Fruit fly (Drosophila melanogaster) whole organism, wandering third instar larva: Measurements from ENCODE around the gene PH4alphaEFB.

Source experiments
- Abd-B ChIP-seq: fragments of >200 bp; optimal IDR thresholded peaks from 2 replicates; lab custom pipeline; 2017; ENCODE audit warnings: missing biosample characterization, missing genetic modification characterization
- CG32264 ChIP-seq: fragments of 200-800 bp; sonication (Bioruptor generic); optimal IDR thresholded peaks from 2 replicates; lab custom pipeline; 2016; ENCODE audit warnings: missing biosample characterization, missing genetic modification characterization
- CG9705 ChIP-seq: fragments of 200-800 bp; sonication (Bioruptor generic); optimal IDR thresholded peaks from 2 replicates; lab custom pipeline; 2018; ENCODE audit warnings: missing biosample characterization, mild to moderate bottlenecking, missing genetic modification characterization
- CrebA ChIP-seq: fragments of 200-800 bp; sonication (Bioruptor generic); optimal IDR thresholded peaks from 2 replicates; lab custom pipeline; 2016; ENCODE audit warnings: missing biosample characterization, mild to moderate bottlenecking, missing genetic modification characterization, borderline replicate concordance
- Dfd ChIP-seq: fragments of >200 bp; optimal IDR thresholded peaks from 2 replicates; lab custom pipeline; 2017; ENCODE audit warnings: missing biosample characterization, missing genetic modification characterization
- Dif ChIP-seq: fragments of 200-275, 200-300 bp; sonication (Bioruptor generic); optimal IDR thresholded peaks from 2 replicates; lab custom pipeline; 2018; ENCODE audit warnings: missing biosample characterization, missing genetic modification characterization; ENCODE audit not compliant: partially characterized antibody
- GATAd ChIP-seq: sonication (Bioruptor generic); optimal IDR thresholded peaks from 2 replicates; lab custom pipeline; 2016; ENCODE audit warnings: missing biosample characterization, missing genetic modification characterization
- HLH106 ChIP-seq: fragments of 200-800 bp; optimal IDR thresholded peaks from 3 replicates; lab custom pipeline; 2019; ENCODE audit warnings: missing biosample characterization, mild to moderate bottlenecking, missing genetic modification characterization, moderate library complexity
- Hnf4 ChIP-seq: fragments of 200-800 bp; sonication (Bioruptor generic); optimal IDR thresholded peaks from 2 replicates; lab custom pipeline; 2016; ENCODE audit warnings: missing biosample characterization, mild to moderate bottlenecking, missing genetic modification characterization
- Hr78 ChIP-seq: fragments of >200 bp; optimal IDR thresholded peaks from 2 replicates; lab custom pipeline; 2017; ENCODE audit warnings: missing biosample characterization, missing genetic modification characterization
- Hr83 ChIP-seq: fragments of 200-300 bp; sonication (Bioruptor generic); optimal IDR thresholded peaks from 2 replicates; lab custom pipeline; 2016; ENCODE audit warnings: missing biosample characterization, mild to moderate bottlenecking, missing genetic modification characterization, moderate library complexity; ENCODE audit not compliant: poor library complexity, severe bottlenecking
- Jra ChIP-seq: sonication (Bioruptor generic); optimal IDR thresholded peaks from 2 replicates; lab custom pipeline; 2016; ENCODE audit warnings: missing biosample characterization, missing genetic modification characterization
- Mio ChIP-seq: sonication (Bioruptor generic); optimal IDR thresholded peaks from 2 replicates; lab custom pipeline; 2016; ENCODE audit warnings: missing biosample characterization, missing genetic modification characterization
- Myc ChIP-seq: fragments of >200 bp; optimal IDR thresholded peaks from 2 replicates; lab custom pipeline; 2017
- N ChIP-seq: fragments of >200 bp; optimal IDR thresholded peaks from 2 replicates; lab custom pipeline; 2018; ENCODE audit warnings: missing biosample characterization, missing external identifiers, missing genetic modification characterization
- OdsH ChIP-seq: fragments of 200-800 bp; sonication (Bioruptor generic); optimal IDR thresholded peaks from 2 replicates; lab custom pipeline; 2016; ENCODE audit warnings: missing biosample characterization, mild to moderate bottlenecking, missing genetic modification characterization
- Rel ChIP-seq, 2 experiments: fragments of 200-800 bp; sonication (Bioruptor generic) in 1 of 2; optimal IDR thresholded peaks; 2 replicates in 1 of 2; 3 replicates in 1 of 2; lab custom pipeline; 2016 to 2019; ENCODE audit warnings: mild to moderate bottlenecking in 2 of 2, missing biosample characterization in 2 of 2, missing genetic modification characterization in 2 of 2, moderate library complexity in 1 of 2
- Sp1 ChIP-seq: fragments of 200-800 bp; sonication (Bioruptor generic); optimal IDR thresholded peaks from 3 replicates; lab custom pipeline; 2019; ENCODE audit warnings: missing biosample characterization, mild to moderate bottlenecking, missing genetic modification characterization, moderate library complexity
- Vsx2 ChIP-seq: fragments of 200-300, 225-300 bp; sonication (Bioruptor generic); optimal IDR thresholded peaks from 2 replicates; lab custom pipeline; 2018; ENCODE audit warnings: missing biosample characterization, missing genetic modification characterization; ENCODE audit not compliant: partially characterized antibody
- br ChIP-seq: fragments of 200-800 bp; sonication (Bioruptor generic); optimal IDR thresholded peaks from 2 replicates; lab custom pipeline; 2016; ENCODE audit warnings: missing biosample characterization, missing genetic modification characterization
- brk ChIP-seq: fragments of 200-800 bp; sonication (Bioruptor generic); optimal IDR thresholded peaks from 2 replicates; lab custom pipeline; 2016; ENCODE audit warnings: missing biosample characterization, mild to moderate bottlenecking, missing genetic modification characterization
- dl ChIP-seq, 2 experiments: fragments of 175-275, 200-275 bp in 1 of 2; fragments of 200-275 bp in 1 of 2; sonication (Bioruptor generic); optimal IDR thresholded peaks; lab custom pipeline; 2018; ENCODE audit warnings: mild to moderate bottlenecking in 2 of 2, missing biosample characterization in 2 of 2, missing genetic modification characterization in 2 of 2, moderate library complexity in 2 of 2; ENCODE audit not compliant: partially characterized antibody in 2 of 2, insufficient read depth in 1 of 2
- dmrt93B ChIP-seq: fragments of 200-800 bp; sonication (Bioruptor generic); optimal IDR thresholded peaks from 2 replicates; lab custom pipeline; 2018; ENCODE audit warnings: missing biosample characterization, mild to moderate bottlenecking, missing genetic modification characterization
- dsf ChIP-seq: sonication (Bioruptor generic); optimal IDR thresholded peaks from 2 replicates; lab custom pipeline; 2016; ENCODE audit warnings: missing biosample characterization, missing genetic modification characterization, borderline replicate concordance
- ey ChIP-seq: fragments of 200-800 bp; sonication (Bioruptor generic); optimal IDR thresholded peaks from 2 replicates; lab custom pipeline; 2016; ENCODE audit warnings: missing biosample characterization, missing genetic modification characterization
- foxo ChIP-seq, 2 experiments: fragments of 200-800 bp; sonication (Bioruptor generic); optimal IDR thresholded peaks; 2 replicates in 1 of 2; 3 replicates in 1 of 2; lab custom pipeline; 2016 to 2017; ENCODE audit warnings: missing biosample characterization in 2 of 2, missing genetic modification characterization in 2 of 2
- fru ChIP-seq: fragments of 200-800 bp; sonication (Bioruptor generic); optimal IDR thresholded peaks from 3 replicates; lab custom pipeline; 2016; ENCODE audit warnings: missing biosample characterization, mild to moderate bottlenecking, missing genetic modification characterization
- h ChIP-seq: fragments of 200-800 bp; sonication (Bioruptor generic); optimal IDR thresholded peaks from 3 replicates; lab custom pipeline; 2016; ENCODE audit warnings: missing biosample characterization, mild to moderate bottlenecking, missing genetic modification characterization
- jim ChIP-seq: fragments of 175-275, 200-325 bp; sonication (Bioruptor generic); optimal IDR thresholded peaks from 2 replicates; lab custom pipeline; 2016; ENCODE audit warnings: missing biosample characterization, mild to moderate bottlenecking, missing genetic modification characterization
- lola ChIP-seq: fragments of >200 bp; optimal IDR thresholded peaks from 2 replicates; lab custom pipeline; 2017; ENCODE audit warnings: missing biosample characterization, missing genetic modification characterization
- pan ChIP-seq: fragments of >200 bp; optimal IDR thresholded peaks from 2 replicates; lab custom pipeline; 2017
- psq ChIP-seq: fragments of 200-800 bp; sonication (Bioruptor generic); optimal IDR thresholded peaks from 3 replicates; lab custom pipeline; 2017; ENCODE audit warnings: missing biosample characterization, mild to moderate bottlenecking, missing genetic modification characterization, moderate library complexity
- rgr ChIP-seq: fragments of 200-800 bp; sonication (Bioruptor generic); optimal IDR thresholded peaks from 3 replicates; lab custom pipeline; 2016; ENCODE audit warnings: missing biosample characterization, mild to moderate bottlenecking, missing genetic modification characterization
- sage ChIP-seq: fragments of 200-800 bp; sonication (Bioruptor generic); optimal IDR thresholded peaks from 2 replicates; lab custom pipeline; 2016; ENCODE audit warnings: missing biosample characterization, mild to moderate bottlenecking, missing genetic modification characterization
- sv ChIP-seq: fragments of 200-800 bp; sonication (Bioruptor generic); optimal IDR thresholded peaks from 3 replicates; lab custom pipeline; 2016; ENCODE audit warnings: missing biosample characterization, missing genetic modification characterization
- tai ChIP-seq: sonication (Bioruptor generic); optimal IDR thresholded peaks from 2 replicates; lab custom pipeline; 2016; ENCODE audit warnings: missing biosample characterization, missing genetic modification characterization
- usp ChIP-seq: fragments of >200 bp; optimal IDR thresholded peaks from 2 replicates; lab custom pipeline; 2017; ENCODE audit warnings: missing biosample characterization, missing genetic modification characterization
- woc ChIP-seq: sonication (Bioruptor generic); optimal IDR thresholded peaks from 2 replicates; lab custom pipeline; 2016; ENCODE audit warnings: missing biosample characterization, mild to moderate bottlenecking, missing genetic modification characterization

PH4alphaEFB gene

DNA sequence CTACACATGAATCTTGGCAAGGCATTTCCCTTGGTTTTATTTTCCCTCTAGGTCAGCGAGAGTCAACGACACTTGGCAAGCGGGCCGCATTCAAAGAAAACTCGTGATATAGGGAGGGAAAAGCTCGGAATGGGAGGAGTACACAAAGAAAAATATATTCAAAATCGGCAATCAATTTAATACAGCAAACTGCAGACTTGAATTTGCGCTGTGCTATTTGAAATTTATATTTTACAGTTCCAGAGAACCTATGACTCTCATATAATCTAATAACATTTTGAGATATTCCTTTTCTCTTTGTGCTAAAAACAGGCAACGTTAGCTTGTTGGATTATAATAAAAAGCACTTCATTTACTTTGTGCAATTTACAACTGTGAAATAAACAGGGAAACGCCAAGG, 63.7 kb downstream of the PH4alphaEFB start:
- TF ChIP-seq Abd-B (GFP tag; lab: Kevin White, UChicago), result no peak
- no peak for TF ChIP-seq ey (GFP tag; lab: Kevin White, UChicago)
- no peak for TF ChIP-seq sv (GFP tag; lab: Kevin White, UChicago)
- TF ChIP-seq CG9705, result no peak
- TF ChIP-seq br (GFP tag; lab: Kevin White, UChicago), result no peak
- TF ChIP-seq Vsx2 (GFP tag; lab: Kevin White, UChicago), result no peak
- TF ChIP-seq dl (GFP tag; optimal IDR thresholded peaks at IDR 0.05; lab: Kevin White, UChicago; ENCODE audit: insufficient read depth in 1 of 2, partially characterized antibody in 2 of 2), result no peak
- no peak for TF ChIP-seq N
- TF ChIP-seq lola, result no peak
- no peak for TF ChIP-seq CrebA (GFP tag; lab: Kevin White, UChicago)
- TF ChIP-seq psq (GFP tag; lab: Kevin White, UChicago), result no peak
- no peak for TF ChIP-seq Dfd (GFP tag; lab: Kevin White, UChicago)
- TF ChIP-seq, all 38 proteins: peak for 0

DNA sequence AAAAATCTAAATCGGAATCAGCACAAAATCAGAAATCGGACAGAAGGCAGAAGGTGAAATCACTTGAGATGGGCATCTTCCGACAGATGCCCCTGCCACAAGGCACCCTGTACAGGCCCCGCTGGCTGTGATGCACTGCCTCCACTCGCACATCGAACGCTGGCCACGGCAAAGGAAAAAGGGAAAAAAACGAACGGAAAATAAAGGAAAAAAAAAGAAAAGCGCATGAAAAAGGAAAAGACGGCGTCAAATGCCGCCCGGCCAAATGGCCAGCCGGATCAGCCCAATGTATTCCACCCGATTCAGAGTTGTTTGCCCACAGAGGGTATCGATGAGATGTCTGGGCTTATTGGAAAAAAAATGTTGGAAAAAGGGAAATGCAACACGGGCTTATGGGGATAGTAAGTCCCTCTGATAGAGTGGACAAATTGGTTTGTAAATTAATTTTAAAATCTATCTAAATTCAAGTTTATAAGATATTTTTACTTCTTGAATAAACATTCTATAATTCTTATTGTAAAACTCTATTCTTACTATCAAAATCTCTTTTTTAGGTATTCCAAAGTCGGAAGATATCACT, 65.4 kb downstream of the PH4alphaEFB start:
- TF ChIP-seq dsf (no peak), Jra (GFP tag; lab: Kevin White, UChicago) (no peak), brk (GFP tag; lab: Kevin White, UChicago) (no peak), Hr83 (GFP tag; lab: Kevin White, UChicago) (no peak), CG9705 (no peak), tai (GFP tag; lab: Kevin White, UChicago) (no peak), h (GFP tag; lab: Kevin White, UChicago) (no peak), Hnf4 (GFP tag; lab: Kevin White, UChicago) (no peak), sage (GFP tag; lab: Kevin White, UChicago) (no peak), Rel (GFP tag; optimal IDR thresholded peaks at IDR 0.05; lab: Kevin White, UChicago) (no peak), Rel (tag; optimal IDR thresholded peaks at IDR 0.05; lab: Kevin White, UChicago) (no peak), dmrt93B (no peak), Myc (lab: Kevin White, UChicago) (no peak), lola (no peak)

DNA sequence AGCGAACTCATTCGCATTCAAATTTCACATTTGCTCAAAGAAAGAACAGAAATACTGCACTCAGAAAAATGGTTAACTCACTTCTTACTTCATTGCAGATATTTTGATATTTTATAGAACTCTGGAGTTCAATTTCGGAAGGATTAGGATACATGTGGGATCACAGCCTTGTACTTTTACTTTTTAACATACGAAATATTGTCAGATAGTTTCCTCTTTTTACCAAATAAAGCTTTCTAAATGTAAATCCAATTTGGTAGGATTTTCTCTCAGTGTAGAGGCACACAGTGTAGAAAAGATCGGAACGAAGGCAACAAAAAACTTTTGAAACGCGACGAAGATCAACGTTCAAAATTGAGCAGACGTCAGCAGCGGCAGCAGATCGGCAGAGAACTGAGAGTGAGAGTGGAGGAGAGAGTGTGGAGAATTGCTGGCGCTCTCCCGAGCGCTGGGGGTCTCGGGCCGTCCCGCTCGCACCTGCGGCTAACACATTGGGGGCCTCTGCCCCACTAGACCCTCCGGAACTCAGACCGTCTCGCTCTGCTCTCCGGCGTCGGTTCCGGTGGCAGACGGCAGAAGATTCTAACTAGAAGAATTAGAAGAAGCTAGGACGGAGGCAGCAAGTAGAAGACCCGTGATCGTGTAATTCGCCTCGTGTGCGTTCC, 66.3 kb downstream of the PH4alphaEFB start, which contains the start of gene tmod:
tmod (plus strand) TSS at position 619 of the 665 bp plus-strand sequence.
- TF ChIP-seq sage (GFP tag; lab: Kevin White, UChicago) (no peak), Hr83 (GFP tag; lab: Kevin White, UChicago) (no peak), Hr78 (GFP tag; lab: Kevin White, UChicago) (no peak), N (no peak), dl (GFP tag; optimal IDR thresholded peaks at IDR 0.05; lab: Kevin White, UChicago; ENCODE audit: insufficient read depth in 1 of 2, partially characterized antibody in 2 of 2) (peak in 1 of 2 experiments; percentile 38), psq (GFP tag; lab: Kevin White, UChicago) (no peak), ey (GFP tag; lab: Kevin White, UChicago) (peak; percentile 24), brk (GFP tag; lab: Kevin White, UChicago) (no peak), CG9705 (no peak), br (GFP tag; lab: Kevin White, UChicago) (peak; percentile 5), Rel (GFP tag; optimal IDR thresholded peaks at IDR 0.05; lab: Kevin White, UChicago) (no peak), Rel (tag; optimal IDR thresholded peaks at IDR 0.05; lab: Kevin White, UChicago) (no peak), dsf (no peak), Dif (GFP tag; lab: Kevin White, UChicago) (peak; percentile 56), foxo (GFP tag; optimal IDR thresholded peaks at IDR 0.05; lab: Kevin White, UChicago) (peak in 1 of 2 experiments; percentile 17), jim (GFP tag; lab: Kevin White, UChicago) (no peak), pan (lab: Kevin White, UChicago) (no peak), h (GFP tag; lab: Kevin White, UChicago) (peak; percentile 55), Mio (GFP tag; lab: Kevin White, UChicago) (no peak), fru (peak; percentile 10), Sp1 (no peak), sv (GFP tag; lab: Kevin White, UChicago) (no peak), Vsx2 (GFP tag; lab: Kevin White, UChicago) (no peak), rgr (GFP tag; lab: Kevin White, UChicago) (no peak), tai (GFP tag; lab: Kevin White, UChicago) (no peak), Jra (GFP tag; lab: Kevin White, UChicago) (no peak), CG32264 (no peak), Abd-B (GFP tag; lab: Kevin White, UChicago) (no peak), Dfd (GFP tag; lab: Kevin White, UChicago) (no peak), Hnf4 (GFP tag; lab: Kevin White, UChicago) (no peak), woc (no peak), dmrt93B (no peak), OdsH (GFP tag; lab: Kevin White, UChicago) (peak; percentile 4), usp (GFP tag; lab: Kevin White, UChicago) (no peak), GATAd (no peak), lola (no peak), HLH106 (tag; lab: Kevin White, UChicago) (peak; percentile 28)
